Worm (Caenorhabditis elegans): Measurements from ENCODE around the gene T26H8.4.
"Not testable (repeated sequence)": the region's sequence is repeated elsewhere in the genome, so short reads cannot be mapped to it uniquely, and the experiment has no call there.

The T26H8.4 gene

DNA sequence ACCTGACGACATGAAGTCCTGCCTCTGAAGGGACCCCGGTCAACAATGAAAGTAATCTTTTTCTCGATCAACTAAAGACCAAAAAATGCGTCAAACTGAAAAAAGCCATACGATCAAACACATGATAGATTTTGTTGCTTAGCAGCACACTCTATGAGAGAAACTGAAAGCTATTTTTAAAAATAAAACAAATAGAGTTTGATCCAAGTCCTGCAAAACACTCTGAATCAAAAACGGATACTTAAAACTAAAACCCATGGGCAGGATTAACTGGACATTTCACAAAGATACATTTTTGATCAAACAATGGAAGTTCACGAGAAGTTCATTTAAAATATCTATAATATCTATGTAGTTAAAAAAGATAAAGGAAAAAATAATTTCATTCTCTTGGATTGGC lies 39.2 kb downstream of the T26H8.4 start, which contains the start of gene T10H4.13:
Gene T10H4.13 (minus strand): TSS at position 101 of the 400 bp plus-strand sequence.
- no peak for TF ChIP-seq unc-62 (GFP tag; optimal IDR thresholded peaks at IDR 0.05)

DNA sequence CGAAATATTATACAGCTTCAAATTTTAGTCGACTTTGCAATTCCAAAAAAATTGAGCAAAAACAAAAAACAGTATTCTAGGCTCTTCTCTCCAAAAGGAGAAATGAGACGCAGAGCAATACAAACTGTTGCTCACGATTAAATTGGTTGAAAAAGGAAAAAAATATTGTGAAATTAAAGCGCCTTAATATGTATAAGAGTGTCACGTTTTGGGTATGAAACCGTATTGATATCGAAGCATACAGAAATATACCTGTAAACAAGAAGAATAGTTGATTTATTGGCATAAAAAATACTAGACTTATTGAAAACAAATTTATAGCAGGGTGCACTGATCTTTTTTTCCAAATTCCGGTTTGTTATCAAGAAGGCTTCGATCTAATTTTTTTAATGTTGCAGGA lies 40.8 kb downstream of the T26H8.4 start, which contains the start of gene M01B2.13:
Gene M01B2.13 (minus strand): TSS at position 101 of the 400 bp plus-strand sequence.
- no peak for TF ChIP-seq unc-62 (GFP tag; optimal IDR thresholded peaks at IDR 0.05)

DNA sequence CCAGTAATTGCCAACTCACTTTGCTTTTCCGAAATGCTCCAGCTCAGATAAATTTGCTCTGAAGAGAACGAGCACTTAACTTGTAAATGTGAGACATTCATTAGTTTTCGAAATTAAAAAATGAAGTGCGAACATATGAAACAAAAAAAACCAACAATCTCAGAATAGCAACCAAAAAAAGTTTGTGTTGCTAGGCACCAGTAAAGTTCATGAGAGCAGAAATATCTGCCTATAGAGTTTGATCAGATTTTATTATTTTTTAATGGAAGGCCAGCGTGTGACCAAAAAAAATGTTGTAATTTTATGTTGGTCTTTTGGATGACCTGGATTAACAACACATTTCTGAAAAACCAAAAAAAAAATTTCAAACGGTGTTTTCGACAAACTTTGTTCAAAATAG lies 42.5 kb downstream of the T26H8.4 start, which contains the start of gene M01B2.12:
Gene M01B2.12 (minus strand): TSS at position 101 of the 400 bp plus-strand sequence.
- TF ChIP-seq unc-62 (GFP tag; optimal IDR thresholded peaks at IDR 0.05) = no peak

DNA sequence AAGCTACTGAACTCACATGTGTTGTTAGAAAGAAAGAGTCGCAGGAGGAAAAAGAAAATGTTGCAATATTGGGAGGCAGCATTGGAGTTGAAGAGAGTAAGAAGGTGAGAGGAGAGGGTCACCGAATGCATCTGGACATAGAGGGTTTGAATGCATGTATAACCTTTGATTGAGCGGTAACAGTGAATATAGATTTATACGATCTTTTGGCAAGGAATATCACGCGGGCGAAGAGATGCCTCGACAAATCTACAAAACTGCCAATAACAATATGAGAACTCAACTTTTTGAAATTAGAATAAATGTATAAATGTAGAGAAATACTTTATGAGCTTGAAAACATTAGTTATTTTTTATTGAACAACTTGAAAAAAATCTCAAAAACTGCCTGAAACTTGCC lies 44.3 kb downstream of the T26H8.4 start, which contains the start of gene M01B2.10:
Gene M01B2.10 (minus strand): TSS at position 101 of the 400 bp plus-strand sequence.
- not testable (repeated sequence) for TF ChIP-seq unc-62 (GFP tag; optimal IDR thresholded peaks at IDR 0.05)

ce11 chrV:15259904-15260303 lies 46.7 kb downstream of the T26H8.4 start, which contains the start of gene M01B2.8:
Gene M01B2.8 (plus strand): TSS chrV:15260204.
- TF ChIP-seq unc-62 (GFP tag; optimal IDR thresholded peaks at IDR 0.05) = no peak

- TF ChIP-seq unc-62 (GFP tag; optimal IDR thresholded peaks at IDR 0.05) = no peak
These were observed 47.6 kb downstream of the T26H8.4 start, which contains the start of gene srsx-37 for ce11 chrV:15259049-15259448. Gene srsx-37 (minus strand): TSS chrV:15259149.

DNA sequence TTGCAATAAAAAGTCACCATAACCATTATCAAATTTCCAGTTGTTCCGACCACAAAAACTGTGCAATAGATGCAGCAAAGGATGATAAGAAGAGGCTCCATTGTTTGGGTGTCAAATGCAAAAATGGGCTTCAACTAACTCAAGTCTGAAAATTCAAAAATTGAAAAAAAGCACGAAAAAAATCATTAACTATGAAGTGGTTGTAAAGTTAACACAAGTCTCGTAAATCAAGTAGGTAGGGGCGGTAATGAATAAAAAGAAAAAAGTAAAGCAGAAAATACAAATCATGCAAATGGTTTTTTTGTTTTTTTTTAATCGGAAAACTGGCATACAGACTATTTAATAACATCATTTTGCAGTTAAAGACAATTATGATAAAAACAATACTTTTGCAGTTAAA lies 50.0 kb downstream of the T26H8.4 start, which contains the start of gene srsx-39:
Gene srsx-39 (minus strand): TSS at position 101 of the 400 bp plus-strand sequence.
- not testable (repeated sequence) for TF ChIP-seq unc-62 (GFP tag; optimal IDR thresholded peaks at IDR 0.05)

Measured in whole organism, dauer.